Fruit fly (Drosophila melanogaster): ENCODE data around the gene CG15247.

DNA sequence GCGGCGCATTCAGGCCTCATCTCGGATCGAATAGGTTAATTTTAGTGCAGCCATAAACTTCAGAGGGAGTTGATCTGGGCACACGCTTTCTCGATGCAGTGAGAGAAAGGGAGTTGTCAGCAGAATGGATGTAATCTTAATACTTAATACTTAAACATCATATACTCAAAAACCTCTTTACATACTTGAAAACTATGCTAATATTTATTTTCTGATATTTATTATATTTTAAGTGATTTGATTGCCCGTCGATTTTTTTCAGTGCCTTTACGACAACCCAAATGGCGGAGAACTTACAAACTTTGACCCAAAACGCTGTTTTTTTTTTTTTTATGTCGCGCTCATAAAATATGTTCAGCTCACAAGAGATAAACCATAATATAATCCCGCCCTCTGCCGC is 35.3 kb upstream of the CG15247 start:
- TF ChIP-seq D1 (tag; optimal IDR thresholded peaks at IDR 0.05): no peak
- TF ChIP-seq rn (GFP tag; IDR thresholded peaks at IDR 0.05): no peak
- TF ChIP-seq CG14655 (GFP tag; optimal IDR thresholded peaks at IDR 0.05): no peak
- TF ChIP-seq Pif1A (GFP tag; optimal IDR thresholded peaks at IDR 0.05): no peak
